Worm (Caenorhabditis elegans): ENCODE measurements around the gene Y41E3.18.

DNA sequence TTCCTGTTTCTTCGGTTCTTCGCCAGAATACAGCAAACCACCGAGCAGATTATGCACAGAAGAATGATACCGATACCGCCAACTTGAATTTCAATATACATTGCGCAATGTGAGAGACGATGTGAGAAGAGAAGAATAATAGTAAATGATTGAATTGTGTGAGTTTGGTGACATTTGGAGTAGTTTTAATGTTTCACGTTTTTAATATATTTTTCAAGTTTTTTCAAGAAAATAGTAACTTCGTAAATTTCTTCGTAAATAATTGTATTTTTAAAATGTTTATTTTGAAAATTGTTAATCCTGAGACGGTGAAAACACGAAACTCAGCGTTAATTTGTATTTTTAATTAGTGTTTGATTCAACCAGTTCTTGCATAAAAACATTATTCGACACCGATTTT lies 47.6 kb upstream of the Y41E3.18 start, which contains the start of gene M199.134:
- no peak for TF ChIP-seq aly-2 (tag; optimal IDR thresholded peaks at IDR 0.05)
- TF ChIP-seq nhr-12 (tag; optimal IDR thresholded peaks at IDR 0.05): no peak
- no peak for TF ChIP-seq snpc-4 (tag; optimal IDR thresholded peaks at IDR 0.05)
- no peak for TF ChIP-seq mab-9 (GFP tag; IDR thresholded peaks at IDR 0.05)
- TF ChIP-seq ceh-88 (GFP tag; IDR thresholded peaks at IDR 0.05): no peak
- TF ChIP-seq Y116A8C.19 (tag; optimal IDR thresholded peaks at IDR 0.05; ENCODE audit: borderline replicate concordance): no peak
- no peak for TF ChIP-seq egl-27 (tag; optimal IDR thresholded peaks at IDR 0.05)
- TF ChIP-seq lsy-2 (tag; optimal IDR thresholded peaks at IDR 0.05): no peak
- no peak for TF ChIP-seq nhr-77 (tag; optimal IDR thresholded peaks at IDR 0.05)

Data from whole organism, L1 larva.